Fruit fly (Drosophila melanogaster) whole organism, embryonic: ENCODE data around the gene CG12379.
A peak's percentile ranks its signal among the peaks of the same experiment; 100 is the strongest.

Experiments
- B-H2 ChIP-seq: fragments of 200-800 bp; sonication (Bioruptor generic); optimal IDR thresholded peaks from 2 replicates; lab custom pipeline; 2018; ENCODE audit warnings: missing biosample characterization, mild to moderate bottlenecking, missing genetic modification characterization
- Bdp1 ChIP-seq: fragments of 200-800 bp; sonication (Bioruptor generic); optimal IDR thresholded peaks from 3 replicates; lab custom pipeline; 2016; ENCODE audit warnings: missing biosample characterization, missing genetic modification characterization
- CG11456 ChIP-seq: fragments of 200-800 bp; sonication (Bioruptor generic); IDR thresholded peaks from 3 replicates; pipeline ENCODE4 v1.3.6; 2022; ENCODE audit warnings: missing biosample characterization, missing genetic modification characterization
- CG12219 ChIP-seq: fragments of 200-800 bp; sonication (Bioruptor generic); optimal IDR thresholded peaks from 3 replicates; lab custom pipeline; 2018; ENCODE audit warnings: missing biosample characterization, mild to moderate bottlenecking, missing genetic modification characterization
- CG12659 ChIP-seq: fragments of 200-800 bp; sonication (Bioruptor generic); optimal IDR thresholded peaks from 3 replicates; lab custom pipeline; 2017; ENCODE audit warnings: mild to moderate bottlenecking, missing biosample characterization, missing genetic modification reagents, missing genetic modification characterization
- CG14710 ChIP-seq: fragments of 200-800 bp; sonication (Bioruptor generic); optimal IDR thresholded peaks from 3 replicates; lab custom pipeline; 2019; ENCODE audit warnings: missing biosample characterization, mild to moderate bottlenecking, missing genetic modification characterization, moderate library complexity
- CG1792 ChIP-seq: fragments of 200-800 bp; sonication (Bioruptor generic); optimal IDR thresholded peaks from 2 replicates; lab custom pipeline; 2016; ENCODE audit warnings: missing biosample characterization, missing genetic modification characterization
- CG18262 ChIP-seq: fragments of 200-800 bp; optimal IDR thresholded peaks from 3 replicates; lab custom pipeline; 2019; ENCODE audit warnings: missing biosample characterization, mild to moderate bottlenecking, missing genetic modification characterization, moderate library complexity
- CG18476 ChIP-seq: fragments of 200-800 bp; sonication (Bioruptor generic); optimal IDR thresholded peaks from 2 replicates; lab custom pipeline; 2016; ENCODE audit warnings: missing biosample characterization, mild to moderate bottlenecking, missing genetic modification characterization
- CG18599 ChIP-seq: fragments of 200-800 bp; sonication (Bioruptor generic); optimal IDR thresholded peaks from 3 replicates; lab custom pipeline; 2017; ENCODE audit warnings: missing biosample characterization, missing genetic modification characterization, mild to moderate bottlenecking, moderate library complexity, missing genetic modification reagents
- CG30431 ChIP-seq: fragments of 200-800 bp; sonication (Bioruptor generic); optimal IDR thresholded peaks from 2 replicates; lab custom pipeline; 2017; ENCODE audit warnings: missing biosample characterization, missing genetic modification characterization
- CG3847 ChIP-seq: fragments of 200-800 bp; sonication (Bioruptor generic); IDR thresholded peaks from 2 replicates; pipeline ENCODE4 v1.3.6; 2022; ENCODE audit warnings: missing biosample characterization, missing genetic modification characterization
- CG4328 ChIP-seq: fragments of 200-800 bp; sonication (Bioruptor generic); optimal IDR thresholded peaks from 3 replicates; lab custom pipeline; 2017; ENCODE audit warnings: missing biosample characterization, missing genetic modification reagents, missing genetic modification characterization
- CG4730 ChIP-seq: fragments of 200-800 bp; sonication (Bioruptor generic); IDR thresholded peaks from 2 replicates; pipeline ENCODE4 v1.3.6; 2022; ENCODE audit warnings: missing biosample characterization, missing genetic modification characterization
- CG6791 ChIP-seq: fragments of 200-800 bp; sonication (Bioruptor generic); IDR thresholded peaks from 3 replicates; pipeline ENCODE4 v1.3.6; 2022; ENCODE audit warnings: missing biosample characterization, missing genetic modification characterization; ENCODE audit not compliant: partially characterized antibody
- CrebB ChIP-seq: fragments of 200-800 bp; sonication (Bioruptor generic); optimal IDR thresholded peaks from 3 replicates; lab custom pipeline; 2018; ENCODE audit warnings: missing biosample characterization, mild to moderate bottlenecking, missing genetic modification characterization
- Dfd ChIP-seq, 2 experiments: fragments of >200 bp; optimal IDR thresholded peaks; 2 replicates each; lab custom pipeline; 2017; ENCODE audit warnings: missing biosample characterization in 2 of 2, missing genetic modification characterization in 2 of 2
- Dref ChIP-seq: fragments of 200-800 bp; sonication (Bioruptor generic); IDR thresholded peaks from 2 replicates; pipeline ENCODE4 v1.3.6; 2022; ENCODE audit warnings: missing biosample characterization, missing genetic modification characterization
- Drgx ChIP-seq: fragments of 200-800 bp; sonication (Bioruptor generic); IDR thresholded peaks from 2 replicates; pipeline ENCODE4 v1.3.6; 2022; ENCODE audit warnings: missing biosample characterization, missing genetic modification characterization
- Ets97D ChIP-seq: fragments of 200-800 bp; sonication (Bioruptor generic); optimal IDR thresholded peaks from 3 replicates; lab custom pipeline; 2016; ENCODE audit warnings: missing biosample characterization, missing genetic modification characterization
- H2.0 ChIP-seq: fragments of 200-800 bp; sonication (Bioruptor generic); IDR thresholded peaks from 2 replicates; pipeline ENCODE4 v1.3.6; 2022; ENCODE audit warnings: missing biosample characterization, missing genetic modification characterization
- HLH4C ChIP-seq: fragments of 200-800 bp; sonication (Bioruptor generic); IDR thresholded peaks from 3 replicates; pipeline ENCODE4 v1.3.6; 2022; ENCODE audit warnings: missing biosample characterization, missing genetic modification characterization; ENCODE audit not compliant: partially characterized antibody
- Hr3 ChIP-seq: fragments of 200-800 bp; sonication (Bioruptor generic); optimal IDR thresholded peaks from 3 replicates; lab custom pipeline; 2016; ENCODE audit warnings: missing biosample characterization, missing genetic modification characterization
- Hr39 ChIP-seq: fragments of >200 bp; optimal IDR thresholded peaks from 2 replicates; lab custom pipeline; 2017
- Hr78 ChIP-seq, 2 experiments: fragments of 200-800 bp in 1 of 2; fragments of >200 bp in 1 of 2; sonication (Bioruptor generic) in 1 of 2; optimal IDR thresholded peaks; 2 replicates each; lab custom pipeline; 2017 to 2019; ENCODE audit warnings: missing biosample characterization in 2 of 2, missing genetic modification characterization in 2 of 2, mild to moderate bottlenecking in 1 of 2, moderate library complexity in 1 of 2
- MBD-R2 ChIP-seq: fragments of 200-800 bp; sonication (Bioruptor generic); IDR thresholded peaks from 2 replicates; pipeline ENCODE4 v1.3.6; 2022; ENCODE audit warnings: missing biosample characterization, missing genetic modification characterization
- Med ChIP-seq: fragments of 200-800 bp; sonication (Bioruptor generic); peaks from one replicate; lab custom pipeline; 2016; ENCODE audit warnings: missing biosample characterization, missing genetic modification characterization, mild to moderate bottlenecking, inconsistent platforms, moderate library complexity
- Opbp ChIP-seq: fragments of 200-800 bp; sonication (Bioruptor generic); IDR thresholded peaks from 3 replicates; pipeline ENCODE4 v1.3.6; 2022; ENCODE audit warnings: missing biosample characterization, missing genetic modification characterization; ENCODE audit not compliant: partially characterized antibody
- Sry-β ChIP-seq: fragments of 200-800 bp; sonication (Bioruptor generic); optimal IDR thresholded peaks from 2 replicates; lab custom pipeline; 2018; ENCODE audit warnings: missing biosample characterization, mild to moderate bottlenecking, missing genetic modification characterization, moderate library complexity
- ab ChIP-seq: fragments of 200-800 bp; sonication (Bioruptor generic); optimal IDR thresholded peaks from 2 replicates; lab custom pipeline; 2016; ENCODE audit warnings: missing biosample characterization, missing genetic modification characterization
- ac ChIP-seq: fragments of 200-800 bp; sonication (Bioruptor generic); optimal IDR thresholded peaks from 3 replicates; lab custom pipeline; 2017; ENCODE audit warnings: missing biosample characterization, mild to moderate bottlenecking, missing genetic modification characterization
- bbx ChIP-seq: fragments of 200-800 bp; sonication (Bioruptor generic); IDR thresholded peaks from 2 replicates; pipeline ENCODE4 v1.3.6; 2022; ENCODE audit warnings: missing biosample characterization, missing genetic modification characterization; ENCODE audit not compliant: partially characterized antibody
- bcd ChIP-seq: fragments of 200-800 bp; sonication (Bioruptor generic); optimal IDR thresholded peaks from 2 replicates; lab custom pipeline; 2017; ENCODE audit warnings: missing biosample characterization, mild to moderate bottlenecking, missing genetic modification characterization
- br ChIP-seq: fragments of >200 bp; optimal IDR thresholded peaks from 2 replicates; lab custom pipeline; 2017
- crp ChIP-seq, 2 experiments: fragments of 200-800 bp; sonication (Bioruptor generic); optimal IDR thresholded peaks; 2 replicates in 1 of 2; 3 replicates in 1 of 2; lab custom pipeline; 2017; ENCODE audit warnings: missing biosample characterization in 2 of 2, missing genetic modification characterization in 2 of 2, mild to moderate bottlenecking in 1 of 2, moderate library complexity in 1 of 2
- dpn ChIP-seq, 2 experiments: fragments of 200-800 bp; sonication (Bioruptor generic); optimal IDR thresholded peaks; 3 replicates each; lab custom pipeline; 2016; ENCODE audit warnings: missing biosample characterization in 2 of 2, missing genetic modification characterization in 2 of 2
- grau ChIP-seq: fragments of 200-800 bp; optimal IDR thresholded peaks from 3 replicates; lab custom pipeline; 2019; ENCODE audit warnings: missing biosample characterization, mild to moderate bottlenecking, missing genetic modification characterization, moderate library complexity
- ham ChIP-seq: fragments of 200-800 bp; sonication (Bioruptor generic); IDR thresholded peaks from 2 replicates; pipeline ENCODE4 v1.3.6; 2022; ENCODE audit warnings: missing biosample characterization, missing genetic modification characterization
- inv ChIP-seq: fragments of 200-800 bp; sonication (Bioruptor generic); IDR thresholded peaks from 2 replicates; pipeline ENCODE4 v1.3.6; 2022; ENCODE audit warnings: missing biosample characterization, missing genetic modification characterization; ENCODE audit not compliant: partially characterized antibody
- kni ChIP-seq: fragments of 200-800 bp; sonication (Bioruptor generic); optimal IDR thresholded peaks from 3 replicates; lab custom pipeline; 2017; ENCODE audit warnings: mild to moderate bottlenecking, missing biosample characterization, missing genetic modification reagents, missing genetic modification characterization
- nom ChIP-seq: fragments of 200-800 bp; sonication (Bioruptor generic); optimal IDR thresholded peaks from 2 replicates; lab custom pipeline; 2017; ENCODE audit warnings: missing biosample characterization, missing genetic modification characterization, mild to moderate bottlenecking, moderate library complexity, missing genetic modification reagents
- phol ChIP-seq: fragments of 200-800 bp; sonication (Bioruptor generic); optimal IDR thresholded peaks from 3 replicates; lab custom pipeline; 2018; ENCODE audit warnings: missing biosample characterization, mild to moderate bottlenecking, missing genetic modification characterization, moderate library complexity
- pum ChIP-seq: fragments of 200-800 bp; sonication (Bioruptor generic); optimal IDR thresholded peaks from 2 replicates; lab custom pipeline; 2016; ENCODE audit warnings: missing biosample characterization, missing genetic modification characterization
- rib ChIP-seq: fragments of 200-800 bp; sonication (Bioruptor generic); IDR thresholded peaks from 2 replicates; pipeline ENCODE4 v1.3.6; 2022; ENCODE audit warnings: missing biosample characterization, missing genetic modification characterization
- sens ChIP-seq: fragments of 200-800 bp; sonication (Bioruptor generic); peaks from one replicate; lab custom pipeline; 2016; ENCODE audit warnings: missing biosample characterization, missing genetic modification characterization
- tap ChIP-seq: fragments of 200-800 bp; optimal IDR thresholded peaks from 3 replicates; lab custom pipeline; 2019; ENCODE audit warnings: missing biosample characterization, mild to moderate bottlenecking, missing genetic modification characterization, moderate library complexity
- tin ChIP-seq: fragments of 200-800 bp; sonication (Bioruptor generic); optimal IDR thresholded peaks from 3 replicates; lab custom pipeline; 2016; ENCODE audit warnings: missing biosample characterization, missing genetic modification characterization
- vnd ChIP-seq: fragments of 200-800 bp; sonication (Bioruptor generic); IDR thresholded peaks from 3 replicates; pipeline ENCODE4 v1.3.6; 2022; ENCODE audit warnings: missing biosample characterization, missing genetic modification characterization; ENCODE audit not compliant: partially characterized antibody

Gene CG12379

dm6 chrX:15745905-15746681 is 12.3 kb upstream of the CG12379 start, which contains the start of the genes CG8944 and CCT6 (continued):
- TF ChIP-seq nom (GFP tag; lab: Kevin White, UChicago) (no peak), inv (GFP tag; lab: Robert Waterston, UW) (0 out of 2 replicates have a peak, but pooled peaks have one; percentile 33), CG4730 (GFP tag; lab: Robert Waterston, UW) (no peak), CG30431 (GFP tag; lab: Kevin White, UChicago) (no peak), Hr78 (GFP tag; optimal IDR thresholded peaks at IDR 0.05; lab: Kevin White, UChicago) (no peak), CG18599 (GFP tag; lab: Kevin White, UChicago) (no peak), CG6791 (GFP tag; lab: Robert Waterston, UW) (peak; percentile 58; the same call in 1 of the 3 replicates), Dref (peak; percentile 71), CrebB (tag; lab: Kevin White, UChicago) (no peak), kni (GFP tag; lab: Kevin White, UChicago) (no peak), rib (GFP tag; lab: Robert Waterston, UW) (no peak), Sry-β (peak; percentile 83), pum (GFP tag; lab: Kevin White, UChicago) (no peak), HLH4C (GFP tag; lab: Robert Waterston, UW) (peak; percentile 50; the same call in 1 of the 3 replicates), Hr39 (lab: Kevin White, UChicago) (no peak), ham (GFP tag; lab: Robert Waterston, UW) (no peak), B-H2 (GFP tag; lab: Kevin White, UChicago) (no peak), CG14710 (tag; lab: Kevin White, UChicago) (peak; percentile 71), Drgx (GFP tag; lab: Robert Waterston, UW) (no peak), vnd (GFP tag; lab: Robert Waterston, UW) (peak; percentile 35; the same call in 1 of the 3 replicates), grau (tag; lab: Kevin White, UChicago) (peak; percentile 1), CG11456 (GFP tag; lab: Robert Waterston, UW) (peak; percentile 41; the same call in 1 of the 3 replicates), Opbp (GFP tag; lab: Robert Waterston, UW) (peak; percentile 40; the same call in 1 of the 3 replicates), H2.0 (GFP tag; lab: Robert Waterston, UW) (no peak), Ets97D (GFP tag; lab: Kevin White, UChicago) (peak; percentile 17), br (lab: Kevin White, UChicago) (no peak), Dfd (GFP tag; optimal IDR thresholded peaks at IDR 0.05; lab: Kevin White, UChicago) (no peak), tin (GFP tag; lab: Kevin White, UChicago) (peak; percentile 14), Bdp1 (GFP tag; lab: Kevin White, UChicago) (no peak), CG3847 (GFP tag; lab: Robert Waterston, UW) (0 out of 2 replicates have a peak, but pooled peaks have one; percentile 4), CG12659 (GFP tag; lab: Kevin White, UChicago) (peak; percentile 18), crp (GFP tag; optimal IDR thresholded peaks at IDR 0.05; lab: Kevin White, UChicago) (peak in 1 of 2 experiments; percentile 32), bbx (GFP tag; lab: Robert Waterston, UW) (peak; percentile 44; the same call in 1 of the 2 replicates), dpn (GFP tag; optimal IDR thresholded peaks at IDR 0.05; lab: Kevin White, UChicago) (peak in 1 of 2 experiments; percentile 21), tap (tag; lab: Kevin White, UChicago) (no peak), Med (GFP tag; lab: Kevin White, UChicago) (peak; percentile 74), sens (GFP tag; lab: Kevin White, UChicago) (peak; percentile 64), CG4328 (GFP tag; lab: Kevin White, UChicago) (peak; percentile 22), Hr3 (GFP tag; lab: Kevin White, UChicago) (peak; percentile 28), bcd (GFP tag; lab: Kevin White, UChicago) (peak; percentile 5), CG18262 (peak; percentile 17), ac (GFP tag; lab: Kevin White, UChicago) (no peak), CG18476 (no peak), ab (GFP tag; lab: Kevin White, UChicago) (no peak), MBD-R2 (GFP tag; lab: Robert Waterston, UW) (peak; percentile 52), phol (tag; lab: Kevin White, UChicago) (peak; percentile 36), CG1792 (GFP tag; lab: Kevin White, UChicago) (no peak), CG12219 (GFP tag; lab: Kevin White, UChicago) (no peak)
